Fruit fly (Drosophila melanogaster): ENCODE results near the gene CG13361.

The CG13361 gene

dm6 chrX:769639-770124 lies 16.2 kb upstream of the CG13361 start, which contains the start of gene fz3 (continued):
- TF ChIP-seq NfI (GFP tag; optimal IDR thresholded peaks at IDR 0.05) = peak; percentile 6
- TF ChIP-seq emc (GFP tag; optimal IDR thresholded peaks at IDR 0.05) = no peak
- TF ChIP-seq luna (GFP tag; optimal IDR thresholded peaks at IDR 0.05) = no peak

DNA sequence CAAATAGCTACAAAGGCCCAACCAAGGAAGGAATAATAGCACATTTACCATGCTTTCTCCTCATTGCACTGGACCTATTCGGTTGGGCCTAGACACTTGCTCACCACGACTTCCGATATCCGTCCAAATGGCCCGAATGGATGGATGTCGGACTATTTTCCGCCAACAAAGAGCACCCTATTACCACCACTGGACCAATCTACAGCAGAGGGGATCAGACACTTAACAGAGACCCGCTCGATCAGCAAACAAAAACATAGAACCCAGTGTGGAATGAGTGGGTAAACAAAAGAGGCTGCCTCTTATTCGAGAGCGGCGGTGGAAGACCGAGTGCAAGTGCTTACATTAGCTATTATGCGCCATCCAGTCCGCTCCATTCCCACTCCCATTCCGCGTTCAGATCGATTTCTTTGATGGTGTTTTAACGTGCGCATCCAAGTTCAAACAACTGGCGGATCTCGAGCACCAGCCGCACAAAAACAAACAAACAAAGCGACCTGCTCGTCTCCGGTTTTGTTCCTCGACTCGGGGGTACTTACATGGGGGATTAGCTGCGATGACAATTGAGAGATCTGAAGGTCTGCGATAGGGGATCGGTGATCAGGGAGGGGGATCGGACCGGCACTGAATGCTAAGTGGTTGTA lies 15.1 kb upstream of the CG13361 start:
- TF ChIP-seq stwl (tag; optimal IDR thresholded peaks at IDR 0.05) (no peak), Blimp-1 (GFP tag; optimal IDR thresholded peaks at IDR 0.05) (peak; percentile 23), vvl (GFP tag; IDR thresholded peaks at IDR 0.05) (0 out of 2 replicates have a peak, but pooled peaks have one; percentile 16), CG31365 (tag; optimal IDR thresholded peaks at IDR 0.05) (no peak), CG2202 (tag; optimal IDR thresholded peaks at IDR 0.05) (peak; percentile 22), crol (GFP tag; IDR thresholded peaks at IDR 0.05) (peak; percentile 52; the same call in 1 of the 2 replicates), CG18599 (GFP tag; optimal IDR thresholded peaks at IDR 0.05) (peak; percentile 26), lola (GFP tag; optimal IDR thresholded peaks at IDR 0.05) (peak in 1 of 3 experiments; percentile 2), fd64A (GFP tag; optimal IDR thresholded peaks at IDR 0.05) (peak; percentile 28), gsb-n (tag; optimal IDR thresholded peaks at IDR 0.05) (peak; percentile 48), Neu2 (GFP tag; optimal IDR thresholded peaks at IDR 0.05; ENCODE audit: borderline replicate concordance) (no peak), Spps (tag; optimal IDR thresholded peaks at IDR 0.05) (peak; percentile 16), CG8290 (GFP tag; optimal IDR thresholded peaks at IDR 0.05) (no peak), CG8290 (tag; optimal IDR thresholded peaks at IDR 0.05) (peak in 1 of 2 experiments; percentile 30), gcm (GFP tag; optimal IDR thresholded peaks at IDR 0.05) (peak; percentile 4), CG10543 (GFP tag; optimal IDR thresholded peaks at IDR 0.05) (peak; percentile 42), org-1 (GFP tag; optimal IDR thresholded peaks at IDR 0.05) (peak; percentile 12), CG12769 (tag; optimal IDR thresholded peaks at IDR 0.05) (peak; percentile 40), cg (GFP tag; optimal IDR thresholded peaks at IDR 0.05) (no peak), stc (GFP tag; IDR thresholded peaks at IDR 0.05) (no peak), oc (tag; optimal IDR thresholded peaks at IDR 0.05) (peak; percentile 88), CG1233 (GFP tag; optimal IDR thresholded peaks at IDR 0.05) (peak; percentile 6), CG32532 (GFP tag; IDR thresholded peaks at IDR 0.05) (0 out of 2 replicates have a peak, but pooled peaks have one; percentile 5), ap (GFP tag; IDR thresholded peaks at IDR 0.05) (no peak), croc (GFP tag; conservative IDR thresholded peaks at IDR 0.05) (no peak), Nf-YB (GFP tag; optimal IDR thresholded peaks at IDR 0.05) (no peak), CG6254 (GFP tag; optimal IDR thresholded peaks at IDR 0.05) (peak; percentile 97), CG1603 (tag; optimal IDR thresholded peaks at IDR 0.05) (peak; percentile 3), CG2678 (tag; optimal IDR thresholded peaks at IDR 0.05) (peak; percentile 15), chinmo (GFP tag; IDR thresholded peaks at IDR 0.05; ENCODE audit: partially characterized antibody) (0 out of 4 replicates have a peak, but pooled peaks have one; percentile 20), CG10431 (GFP tag; optimal IDR thresholded peaks at IDR 0.05) (peak; percentile 81), peb (GFP tag; IDR thresholded peaks at IDR 0.05) (no peak), otp (GFP tag; IDR thresholded peaks at IDR 0.05) (0 out of 3 replicates have a peak, but pooled peaks have one; percentile 28), ac (GFP tag; optimal IDR thresholded peaks at IDR 0.05) (no peak), slbo (GFP tag; IDR thresholded peaks at IDR 0.05) (no peak), pros (GFP tag; optimal IDR thresholded peaks at IDR 0.05) (peak; percentile 33), Trl (optimal IDR thresholded peaks at IDR 0.05) (no peak), Trl (GFP tag; optimal IDR thresholded peaks at IDR 0.05) (no peak), mirr (GFP tag; optimal IDR thresholded peaks at IDR 0.05) (peak; percentile 14), sug (tag; optimal IDR thresholded peaks at IDR 0.05) (peak; percentile 35), ci (GFP tag; IDR thresholded peaks at IDR 0.05) (0 out of 3 replicates have a peak, but pooled peaks have one; percentile 30), Pdp1 (GFP tag; optimal IDR thresholded peaks at IDR 0.05) (peak in 1 of 2 experiments; percentile 13), Med (GFP tag) (peak; percentile 70), grn (GFP tag; optimal IDR thresholded peaks at IDR 0.05) (peak; percentile 3)

Data from whole organism, embryonic.